Fruit fly (Drosophila melanogaster): ENCODE data around the gene CG46448.

CG46448 gene

DNA sequence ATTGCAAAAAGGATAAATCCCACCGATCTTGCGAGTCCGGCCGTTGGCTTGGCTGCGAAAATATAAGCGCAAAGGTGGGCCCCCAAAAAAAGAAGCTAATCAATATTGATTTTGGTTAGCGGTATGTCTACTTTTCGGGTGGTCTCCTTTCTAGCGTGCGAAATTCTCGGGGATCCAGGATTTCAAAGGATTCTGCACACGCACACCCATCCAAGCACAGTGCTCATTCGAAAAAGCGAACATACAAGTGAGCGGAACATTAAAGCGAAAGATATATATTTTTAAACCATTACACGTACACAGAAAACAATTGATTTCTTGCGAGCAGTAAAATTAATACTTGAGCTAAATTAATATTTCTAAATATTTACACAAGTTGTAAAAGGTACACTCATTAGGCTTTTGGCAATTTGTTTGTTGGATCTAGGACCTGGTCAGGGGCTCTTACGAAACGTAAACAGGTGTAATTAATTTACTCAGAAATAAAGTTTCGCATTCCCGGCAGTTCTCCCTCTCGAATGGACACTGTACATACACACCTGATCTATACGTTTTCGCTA, 25.7 kb upstream of the CG46448 start (continued):
- TF ChIP-seq CG15696 (tag; optimal IDR thresholded peaks at IDR 0.05) (no peak), CG7786 (GFP tag; optimal IDR thresholded peaks at IDR 0.05) (no peak), seq (GFP tag; IDR thresholded peaks at IDR 0.05) (0 out of 2 replicates have a peak, but pooled peaks have one; percentile 19), corto (GFP tag; optimal IDR thresholded peaks at IDR 0.05) (peak; percentile 2), cg (GFP tag; optimal IDR thresholded peaks at IDR 0.05) (peak; percentile 47), BtbVII (GFP tag; optimal IDR thresholded peaks at IDR 0.05) (peak; percentile 41), gce (GFP tag; IDR thresholded peaks at IDR 0.05) (0 out of 3 replicates have a peak, but pooled peaks have one; percentile 12), CG17359 (tag; optimal IDR thresholded peaks at IDR 0.05) (peak; percentile 6)

DNA sequence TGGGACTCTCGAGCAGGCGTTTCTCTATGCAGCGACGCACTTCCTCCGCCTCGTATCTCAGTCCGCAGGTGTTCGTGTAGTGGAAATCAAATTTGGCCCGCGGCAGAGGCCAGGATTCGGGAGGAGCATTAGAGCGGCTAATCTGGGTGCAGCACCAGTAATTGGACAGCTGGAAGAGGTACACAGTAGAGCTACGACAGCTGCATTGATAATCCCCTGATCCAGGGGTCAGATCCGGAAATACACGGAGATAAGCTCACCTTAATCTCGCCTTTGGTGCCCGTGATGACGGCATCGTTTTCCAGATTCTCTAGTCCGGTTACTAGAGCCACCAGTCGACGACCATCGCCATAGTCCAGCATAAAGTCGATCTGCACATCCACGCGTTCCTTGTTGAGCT, 21.1 kb upstream of the CG46448 start:
- TF ChIP-seq pita (GFP tag; optimal IDR thresholded peaks at IDR 0.05), result no peak
- no peak for TF ChIP-seq mam (GFP tag; optimal IDR thresholded peaks at IDR 0.05)
- no peak for TF ChIP-seq Doc3 (GFP tag; IDR thresholded peaks at IDR 0.05; ENCODE audit: partially characterized antibody)
- TF ChIP-seq Poxn (GFP tag; IDR thresholded peaks at IDR 0.05), result no peak
- TF ChIP-seq CG10209 (GFP tag; optimal IDR thresholded peaks at IDR 0.05), result no peak
- no peak for TF ChIP-seq mld (GFP tag; IDR thresholded peaks at IDR 0.05; ENCODE audit: partially characterized antibody)
- TF ChIP-seq CG9215 (GFP tag; IDR thresholded peaks at IDR 0.05), result no peak
- TF ChIP-seq row (GFP tag; IDR thresholded peaks at IDR 0.05), result no peak

DNA sequence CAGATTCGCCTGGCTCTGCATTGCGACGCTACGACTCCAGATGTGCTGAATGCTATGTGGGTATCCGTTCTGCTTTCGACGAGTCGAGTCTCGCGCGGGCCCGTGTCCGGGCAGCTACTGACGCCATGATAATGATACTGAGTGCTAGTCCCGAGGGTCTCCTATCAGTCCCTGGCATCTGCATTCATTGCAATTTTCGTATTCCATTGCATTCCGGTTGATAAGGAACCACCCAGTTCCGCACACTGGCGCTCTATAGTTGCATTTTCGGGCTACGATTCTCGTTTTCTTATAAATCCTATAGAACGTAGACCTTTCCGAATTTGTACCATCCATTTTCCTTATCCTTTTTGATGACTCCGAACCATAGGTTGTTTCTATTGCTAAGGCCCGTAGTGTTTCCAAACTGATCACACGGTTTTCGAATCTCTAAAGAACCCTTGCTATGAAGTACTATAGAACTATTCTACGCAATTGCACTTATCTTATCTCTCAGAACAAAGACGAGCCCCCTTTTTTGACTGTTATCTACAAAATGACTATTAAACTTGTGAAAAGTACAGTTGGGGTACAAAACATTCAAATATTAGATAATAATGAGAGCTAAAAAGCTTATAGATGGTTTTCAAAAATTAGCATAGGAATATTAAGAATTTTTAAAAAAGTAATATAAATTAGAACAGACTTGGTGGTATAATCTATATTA, 19.9 kb upstream of the CG46448 start, which contains the start of gene CG3597:
Gene CG3597 (minus strand): TSS at position 119 of the 706 bp plus-strand sequence.
- TF ChIP-seq CG16779 (GFP tag; IDR thresholded peaks at IDR 0.05) (no peak), CG15479 (GFP tag; optimal IDR thresholded peaks at IDR 0.05) (peak; percentile 11), exex (tag; optimal IDR thresholded peaks at IDR 0.05) (peak; percentile 51), vvl (GFP tag; IDR thresholded peaks at IDR 0.05) (no peak), Pdp1 (GFP tag; optimal IDR thresholded peaks at IDR 0.05) (peak in 1 of 2 experiments; percentile 14), abd-A (tag; optimal IDR thresholded peaks at IDR 0.05) (no peak), CG8478 (optimal IDR thresholded peaks at IDR 0.05) (no peak), chn (GFP tag; optimal IDR thresholded peaks at IDR 0.05) (no peak)

DNA sequence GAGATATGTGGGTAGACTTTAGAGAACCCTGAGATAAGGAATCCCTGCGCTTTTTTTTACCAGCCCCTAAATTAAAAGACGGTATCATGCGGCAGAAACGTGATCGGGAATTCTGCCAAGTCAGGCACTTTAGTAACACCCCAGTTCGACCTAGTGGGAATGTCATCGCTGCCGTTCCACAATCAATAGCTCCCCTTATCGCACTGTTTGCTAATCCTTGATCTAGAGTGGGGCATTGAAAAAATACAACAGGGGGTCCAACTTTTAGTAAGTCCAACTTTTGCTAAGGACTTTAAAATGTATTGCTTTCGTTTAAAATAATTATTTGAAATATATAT, 19.4 kb upstream of the CG46448 start:
- TF ChIP-seq CG11247 (GFP tag; IDR thresholded peaks at IDR 0.05), result no peak
- peak; percentile 25 for TF ChIP-seq exex (tag; optimal IDR thresholded peaks at IDR 0.05)
- peak; percentile 75 for TF ChIP-seq cwo (GFP tag; optimal IDR thresholded peaks at IDR 0.05)
- no peak for TF ChIP-seq wek (GFP tag; optimal IDR thresholded peaks at IDR 0.05)
- TF ChIP-seq chinmo (GFP tag; IDR thresholded peaks at IDR 0.05; ENCODE audit: partially characterized antibody), result 0 out of 4 replicates have a peak, but pooled peaks have one; percentile 43
- peak; percentile 39 for TF ChIP-seq sens (GFP tag)
- no peak for TF ChIP-seq CG7372 (GFP tag; IDR thresholded peaks at IDR 0.05)
- peak; percentile 1 for TF ChIP-seq sd (tag; optimal IDR thresholded peaks at IDR 0.05)
- TF ChIP-seq sug (tag; optimal IDR thresholded peaks at IDR 0.05), result peak; percentile 97
- TF ChIP-seq CHES-1-like (GFP tag; optimal IDR thresholded peaks at IDR 0.05), result no peak
- TF ChIP-seq grn (GFP tag; optimal IDR thresholded peaks at IDR 0.05), result peak; percentile 58
- TF ChIP-seq CG9876 (GFP tag; optimal IDR thresholded peaks at IDR 0.05), result no peak
- TF ChIP-seq ERR (GFP tag; optimal IDR thresholded peaks at IDR 0.05), result peak; percentile 38

Measured in whole organism, embryonic.